Fruit fly (Drosophila melanogaster) whole organism, pupa: ENCODE results near the gene CG13083.

Source experiments
- CG10348 ChIP-seq: fragments of 200-800 bp; sonication (Bioruptor generic); IDR thresholded peaks from 2 replicates; pipeline ENCODE4 v1.3.6; 2022; ENCODE audit warnings: missing biosample characterization, missing genetic modification characterization
- CG12605 ChIP-seq: fragments of 200-800 bp; sonication (Bioruptor generic); IDR thresholded peaks from 2 replicates; pipeline ENCODE4 v1.3.6; 2022; ENCODE audit warnings: missing biosample characterization, missing genetic modification characterization
- CG13204 ChIP-seq: fragments of 200-800 bp; sonication (Bioruptor generic); optimal IDR thresholded peaks from 2 replicates; lab custom pipeline; 2018; ENCODE audit warnings: missing biosample characterization, mild to moderate bottlenecking, missing genetic modification characterization, moderate library complexity
- CG14655 ChIP-seq: fragments of 200-800 bp; sonication (Bioruptor generic); optimal IDR thresholded peaks from 3 replicates; lab custom pipeline; 2017; ENCODE audit warnings: mild to moderate bottlenecking, missing biosample characterization, missing genetic modification reagents, missing genetic modification characterization
- CG15710 ChIP-seq: fragments of 200-800 bp; sonication (Bioruptor generic); optimal IDR thresholded peaks from 2 replicates; lab custom pipeline; 2018; ENCODE audit warnings: missing biosample characterization, mild to moderate bottlenecking, missing genetic modification characterization, moderate library complexity
- CG17806 ChIP-seq: fragments of 200-800 bp; sonication (Bioruptor generic); optimal IDR thresholded peaks from 2 replicates; lab custom pipeline; 2018; ENCODE audit warnings: missing biosample characterization, mild to moderate bottlenecking, missing genetic modification characterization, moderate library complexity
- CG32121 ChIP-seq: fragments of 200-800 bp; sonication (Bioruptor generic); IDR thresholded peaks from 2 replicates; pipeline ENCODE4 v1.3.6; 2022; ENCODE audit warnings: missing biosample characterization, missing genetic modification characterization
- CG34367 ChIP-seq: fragments of 200-800 bp; sonication (Bioruptor generic); optimal IDR thresholded peaks from 2 replicates; lab custom pipeline; 2018; ENCODE audit warnings: missing biosample characterization, mild to moderate bottlenecking, missing genetic modification characterization
- CG4496 ChIP-seq: fragments of 200-800 bp; sonication (Bioruptor generic); IDR thresholded peaks from 3 replicates; pipeline ENCODE4 v1.3.6; 2022; ENCODE audit warnings: missing biosample characterization, missing genetic modification characterization
- CG8159 ChIP-seq: fragments of 200-800 bp; sonication (Bioruptor generic); optimal IDR thresholded peaks from 3 replicates; lab custom pipeline; 2018; ENCODE audit warnings: missing biosample characterization, mild to moderate bottlenecking, missing genetic modification characterization, moderate library complexity
- CG8301 ChIP-seq: fragments of 200-800 bp; sonication (Bioruptor generic); optimal IDR thresholded peaks from 2 replicates; lab custom pipeline; 2018; ENCODE audit warnings: missing biosample characterization, mild to moderate bottlenecking, missing genetic modification characterization
- CG9948 ChIP-seq: fragments of 200-800 bp; sonication (Bioruptor generic); optimal IDR thresholded peaks from 2 replicates; lab custom pipeline; 2018; ENCODE audit warnings: missing biosample characterization, mild to moderate bottlenecking, missing genetic modification characterization, moderate library complexity
- D1 ChIP-seq: fragments of 200-800 bp; sonication (Bioruptor generic); optimal IDR thresholded peaks from 2 replicates; lab custom pipeline; 2018; ENCODE audit warnings: missing biosample characterization, mild to moderate bottlenecking, missing genetic modification characterization, moderate library complexity
- EcR ChIP-seq: fragments of 200-800 bp; sonication (Bioruptor generic); optimal IDR thresholded peaks from 3 replicates; lab custom pipeline; 2019; ENCODE audit warnings: missing biosample characterization, missing genetic modification characterization, mild to moderate bottlenecking, moderate library complexity, missing genetic modification reagents
- Ets98B ChIP-seq: fragments of 200-800 bp; sonication (Bioruptor generic); IDR thresholded peaks from 2 replicates; pipeline ENCODE4 v1.3.6; 2022; ENCODE audit warnings: missing biosample characterization, missing genetic modification characterization
- Pif1A ChIP-seq: fragments of 200-800 bp; sonication (Bioruptor generic); optimal IDR thresholded peaks from 3 replicates; lab custom pipeline; 2016; ENCODE audit warnings: missing biosample characterization, missing genetic modification characterization
- Pif1B ChIP-seq: fragments of 200-800 bp; sonication (Bioruptor generic); optimal IDR thresholded peaks from 3 replicates; lab custom pipeline; 2016; ENCODE audit warnings: missing biosample characterization, missing genetic modification characterization
- Snoo ChIP-seq: fragments of 200-800 bp; sonication (Bioruptor generic); optimal IDR thresholded peaks from 3 replicates; lab custom pipeline; 2017; ENCODE audit warnings: missing biosample characterization, mild to moderate bottlenecking, missing genetic modification characterization, inconsistent platforms
- fd96Ca ChIP-seq: fragments of 200-800 bp; sonication (Bioruptor generic); IDR thresholded peaks from 3 replicates; pipeline ENCODE4 v1.3.6; 2022; ENCODE audit warnings: missing biosample characterization, missing genetic modification characterization
- gl ChIP-seq: fragments of 200-800 bp; sonication (Bioruptor generic); optimal IDR thresholded peaks from 2 replicates; lab custom pipeline; 2018; ENCODE audit warnings: missing biosample characterization, mild to moderate bottlenecking, missing genetic modification characterization
- rn ChIP-seq: fragments of 200-800 bp; sonication (Bioruptor generic); IDR thresholded peaks from 2 replicates; pipeline ENCODE4 v1.3.6; 2022; ENCODE audit warnings: missing biosample characterization, missing genetic modification characterization

The CG13083 gene

DNA sequence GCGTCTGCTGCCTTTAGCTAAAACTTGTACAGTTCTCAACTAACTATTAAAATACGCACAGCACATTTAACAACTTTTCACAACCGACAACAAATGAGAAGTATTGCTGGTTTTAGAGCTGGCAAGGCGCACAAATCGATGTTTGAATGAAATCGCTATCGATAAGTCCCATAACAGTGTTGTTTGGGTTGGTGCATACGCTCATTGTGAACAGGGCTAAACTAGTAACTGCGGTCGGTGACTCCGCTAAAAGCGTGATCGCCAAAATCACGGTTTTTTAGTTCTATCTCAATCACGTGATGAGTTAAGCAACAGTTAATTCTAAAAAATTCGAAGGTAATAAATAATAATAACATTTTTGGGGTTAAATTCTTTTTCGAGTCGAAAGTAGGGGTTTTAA lies 33.9 kb upstream of the CG13083 start, which contains the start of gene Top2:
Gene Top2, minus strand, starts transcription at position 110 of the 400 bp plus-strand sequence.
- TF ChIP-seq CG4496 (GFP tag; lab: Robert Waterston, UW), result peak; percentile 7; the same call in 1 of the 3 replicates
- TF ChIP-seq Ets98B, result no peak
- no peak for TF ChIP-seq CG9948 (tag; lab: Kevin White, UChicago)
- no peak for TF ChIP-seq gl (tag; lab: Kevin White, UChicago)
- peak; percentile 17 for TF ChIP-seq CG8159 (tag; lab: Kevin White, UChicago)
- TF ChIP-seq, all 21 proteins: peak for 2

DNA sequence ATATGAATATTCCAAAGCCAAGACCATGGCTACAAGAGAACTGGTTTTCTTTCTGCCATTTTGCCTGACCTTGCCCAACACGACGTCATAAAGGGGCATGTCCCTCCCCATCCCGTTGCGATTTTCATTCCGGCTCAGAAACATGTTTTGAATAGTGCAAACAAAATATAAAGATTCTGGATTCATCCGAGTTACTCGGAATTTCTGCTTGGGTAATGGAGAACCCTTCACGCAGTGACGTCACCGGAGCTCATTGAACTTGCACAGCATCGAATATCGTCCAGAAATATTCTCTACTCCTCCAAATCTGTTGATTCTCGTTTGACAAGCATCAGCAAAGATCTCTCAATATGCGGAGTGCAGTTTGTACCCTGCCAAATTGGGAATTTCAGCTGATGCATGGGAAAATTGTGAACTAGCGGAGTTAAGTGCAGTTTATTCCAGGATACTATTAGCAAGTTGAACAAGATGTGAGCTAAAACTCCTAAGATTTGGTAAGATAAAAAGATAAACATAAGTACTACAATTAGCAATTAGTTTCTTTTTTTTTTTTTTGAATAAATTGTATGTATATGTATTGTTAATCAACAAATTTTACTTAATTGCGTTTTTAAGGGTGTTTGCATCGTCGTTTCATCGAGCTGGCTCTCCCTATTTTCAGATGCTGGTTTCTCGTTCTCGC lies 33.1 kb upstream of the CG13083 start, which contains the start of gene CG10026:
Gene CG10026, plus strand, starts transcription at position 187 of the 682 bp plus-strand sequence.
- no peak for TF ChIP-seq D1
- peak; percentile 42 for TF ChIP-seq Pif1B
- peak; percentile 52 for TF ChIP-seq Snoo
- peak; percentile 58 for TF ChIP-seq CG9948 (tag; lab: Kevin White, UChicago)
- TF ChIP-seq EcR (GFP tag; lab: Kevin White, UChicago), result peak; percentile 99
- no peak for TF ChIP-seq CG12605 (GFP tag; lab: Robert Waterston, UW)
- TF ChIP-seq CG4496 (GFP tag; lab: Robert Waterston, UW), result no peak
- peak; percentile 60 for TF ChIP-seq CG34367 (tag; lab: Kevin White, UChicago)
- TF ChIP-seq fd96Ca (GFP tag; lab: Robert Waterston, UW), result no peak
- peak; percentile 48 for TF ChIP-seq CG8301 (tag; lab: Kevin White, UChicago)
- peak; percentile 73 for TF ChIP-seq CG8159 (tag; lab: Kevin White, UChicago)
- peak; percentile 29 for TF ChIP-seq CG17806 (tag; lab: Kevin White, UChicago)
- TF ChIP-seq rn, result no peak
- peak; percentile 69 for TF ChIP-seq CG15710 (tag; lab: Kevin White, UChicago)
- TF ChIP-seq CG13204, result no peak
- TF ChIP-seq CG14655 (GFP tag; lab: Kevin White, UChicago), result peak; percentile 61
- no peak for TF ChIP-seq Ets98B
- TF ChIP-seq gl (tag; lab: Kevin White, UChicago), result no peak
- TF ChIP-seq Pif1A, result peak; percentile 59
- TF ChIP-seq CG32121 (GFP tag; lab: Robert Waterston, UW), result peak; percentile 11; the same call in 1 of the 2 replicates
- no peak for TF ChIP-seq CG10348 (GFP tag; lab: Robert Waterston, UW)
- TF ChIP-seq, all 21 proteins: peak for 12

DNA sequence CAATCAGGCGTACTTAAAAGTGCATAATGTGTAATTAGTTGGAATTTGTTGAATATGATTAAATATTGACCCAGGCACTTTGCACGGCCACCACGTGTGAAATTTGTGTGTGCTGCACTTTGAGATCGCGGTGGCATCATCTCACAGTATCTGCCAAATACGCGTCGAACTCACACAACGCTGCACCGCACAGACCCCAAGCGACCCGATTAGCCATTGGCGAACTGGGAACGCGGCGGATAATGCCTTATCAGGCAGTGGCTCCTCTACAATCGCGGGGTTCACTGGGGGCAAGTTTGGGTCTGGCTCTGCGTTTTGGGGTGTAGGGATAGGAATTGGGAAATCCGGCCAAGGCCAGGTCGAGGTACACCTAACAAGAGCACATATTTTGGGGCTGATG lies 32.1 kb upstream of the CG13083 start:
- TF ChIP-seq CG32121 (GFP tag; lab: Robert Waterston, UW), result peak; percentile 26; the same call in 1 of the 2 replicates
- TF ChIP-seq rn, result no peak
- no peak for TF ChIP-seq Pif1A
- no peak for TF ChIP-seq CG4496 (GFP tag; lab: Robert Waterston, UW)

DNA sequence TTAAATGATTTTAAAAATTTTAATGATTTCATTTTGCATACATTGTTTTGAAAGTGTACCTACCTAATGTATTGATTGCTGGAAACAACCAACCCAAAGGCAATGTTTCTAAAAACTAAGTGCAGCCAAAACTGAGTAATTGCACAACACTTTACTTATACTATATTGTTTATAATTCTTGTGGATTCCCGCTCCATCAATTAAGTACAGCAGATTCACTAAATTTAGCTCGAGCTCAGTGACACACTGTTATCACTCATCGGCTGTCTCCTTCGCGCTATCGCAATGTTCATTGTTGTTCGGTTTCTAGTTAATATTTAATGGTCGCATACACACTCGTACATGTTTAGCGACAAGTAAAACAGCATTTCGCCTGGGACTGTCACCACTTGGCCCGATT lies 31.6 kb upstream of the CG13083 start:
- TF ChIP-seq CG34367 (tag; lab: Kevin White, UChicago), result no peak
- TF ChIP-seq EcR (GFP tag; lab: Kevin White, UChicago), result no peak
- no peak for TF ChIP-seq CG10348 (GFP tag; lab: Robert Waterston, UW)
- TF ChIP-seq CG12605 (GFP tag; lab: Robert Waterston, UW), result no peak
- TF ChIP-seq CG14655 (GFP tag; lab: Kevin White, UChicago), result no peak
- TF ChIP-seq CG17806 (tag; lab: Kevin White, UChicago), result no peak
- TF ChIP-seq D1, result no peak
- no peak for TF ChIP-seq CG8159 (tag; lab: Kevin White, UChicago)
- no peak for TF ChIP-seq fd96Ca (GFP tag; lab: Robert Waterston, UW)
- no peak for TF ChIP-seq CG8301 (tag; lab: Kevin White, UChicago)
- TF ChIP-seq Pif1A, result no peak
- no peak for TF ChIP-seq CG15710 (tag; lab: Kevin White, UChicago)
- no peak for TF ChIP-seq CG13204
- no peak for TF ChIP-seq rn

DNA sequence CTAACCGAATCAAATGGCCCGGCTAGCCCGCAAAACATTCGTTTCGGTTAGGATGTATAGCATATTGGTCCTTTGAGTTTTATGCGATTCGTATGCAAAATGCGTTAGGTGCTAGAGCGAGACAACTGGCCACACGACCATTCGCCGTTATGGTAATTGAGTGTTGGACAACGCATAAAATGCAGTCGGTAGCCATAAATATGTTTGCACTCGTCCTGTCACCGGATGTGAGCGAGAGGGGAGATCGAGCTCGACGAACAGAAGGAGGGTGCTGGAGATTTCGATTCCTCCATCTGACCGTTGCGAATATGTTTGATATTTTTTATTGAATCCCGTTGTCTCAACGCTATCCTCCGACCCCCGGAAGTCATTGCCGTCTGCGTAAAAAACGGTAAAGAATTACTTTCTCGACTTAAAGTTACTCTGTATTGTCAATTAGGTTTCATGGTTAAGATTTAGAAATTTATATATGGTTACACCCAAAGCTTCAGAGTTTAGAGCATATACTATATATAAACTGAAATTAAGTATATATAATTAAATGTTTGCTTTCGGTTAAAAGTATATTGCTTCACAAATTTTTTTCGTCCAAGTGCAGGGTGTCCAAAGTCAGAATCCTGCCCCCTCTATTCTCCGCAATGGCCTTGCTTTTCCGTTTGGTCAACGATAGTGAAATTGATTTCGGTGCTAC lies 29.3 kb upstream of the CG13083 start:
- TF ChIP-seq CG32121 (GFP tag; lab: Robert Waterston, UW) (no peak), CG17806 (tag; lab: Kevin White, UChicago) (no peak), CG34367 (tag; lab: Kevin White, UChicago) (no peak), CG9948 (tag; lab: Kevin White, UChicago) (no peak), Snoo (no peak), gl (tag; lab: Kevin White, UChicago) (no peak), CG14655 (GFP tag; lab: Kevin White, UChicago) (no peak), CG8159 (tag; lab: Kevin White, UChicago) (no peak), CG10348 (GFP tag; lab: Robert Waterston, UW) (no peak), fd96Ca (GFP tag; lab: Robert Waterston, UW) (no peak), CG4496 (GFP tag; lab: Robert Waterston, UW) (no peak), CG12605 (GFP tag; lab: Robert Waterston, UW) (no peak)
- TF ChIP-seq, all 21 proteins: peak for 0

DNA sequence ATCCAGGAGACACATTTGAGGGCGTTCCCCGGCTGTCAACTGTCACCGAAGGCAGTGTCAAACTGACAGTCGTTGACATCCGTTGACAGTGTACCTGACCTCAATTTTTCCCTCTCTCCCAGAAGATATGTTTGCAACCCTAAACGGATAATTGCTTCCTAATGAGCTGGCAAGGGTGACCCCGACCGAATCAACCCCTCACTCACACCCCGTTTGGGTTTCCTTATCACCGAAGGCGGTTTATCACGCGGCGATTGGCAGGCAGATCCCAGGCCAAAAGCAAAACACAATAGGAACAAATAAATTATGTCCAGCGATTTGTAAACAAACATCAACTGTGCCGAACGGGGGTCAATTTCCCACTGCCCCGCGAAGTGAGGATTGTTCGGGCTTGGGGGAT lies 27.9 kb upstream of the CG13083 start:
- no peak for TF ChIP-seq CG32121 (GFP tag; lab: Robert Waterston, UW)
- TF ChIP-seq CG8301 (tag; lab: Kevin White, UChicago), result no peak
- TF ChIP-seq Ets98B, result no peak
- TF ChIP-seq CG13204, result no peak
- no peak for TF ChIP-seq CG9948 (tag; lab: Kevin White, UChicago)
- TF ChIP-seq gl (tag; lab: Kevin White, UChicago), result no peak
- TF ChIP-seq Pif1A, result no peak
- TF ChIP-seq CG10348 (GFP tag; lab: Robert Waterston, UW), result no peak
- no peak for TF ChIP-seq CG17806 (tag; lab: Kevin White, UChicago)
- no peak for TF ChIP-seq CG15710 (tag; lab: Kevin White, UChicago)
- TF ChIP-seq, all 21 proteins: peak for 0
